Worm (Caenorhabditis elegans): ENCODE data around the gene nlp-23.

Gene nlp-23

DNA sequence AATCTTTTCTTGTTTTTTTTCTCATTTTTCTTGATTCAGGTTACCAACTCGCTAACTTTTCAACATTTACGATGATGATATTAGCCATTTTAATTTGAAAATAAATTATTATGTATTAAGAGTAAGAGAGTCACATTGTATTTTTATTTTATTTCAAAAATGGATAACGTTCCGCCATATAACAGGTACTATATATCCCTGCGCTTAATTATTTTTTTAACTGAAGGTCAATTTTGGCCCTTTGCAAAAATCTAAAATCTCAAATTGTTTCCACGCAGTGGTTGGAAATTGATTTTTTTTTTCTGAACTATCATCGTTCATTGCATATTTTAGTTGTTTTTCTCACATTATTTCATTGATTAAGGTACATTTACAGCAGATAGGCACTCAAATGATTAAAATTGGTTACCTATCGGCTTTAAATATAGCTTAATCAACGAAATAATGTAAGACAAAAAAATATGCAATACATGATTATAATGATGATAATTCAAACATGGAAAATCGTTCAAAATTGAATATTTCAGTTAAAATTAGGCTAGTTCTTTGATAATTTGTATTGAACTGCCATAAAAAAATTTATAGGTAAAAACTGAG lies 22.0 kb upstream of the nlp-23 start (continued):
- TF ChIP-seq Y116A8C.19 (tag; optimal IDR thresholded peaks at IDR 0.05; ENCODE audit: borderline replicate concordance) (no peak), tbx-2 (tag; optimal IDR thresholded peaks at IDR 0.05) (peak; percentile 83), elt-2 (tag; optimal IDR thresholded peaks at IDR 0.05) (peak; percentile 67), dsc-1 (tag; optimal IDR thresholded peaks at IDR 0.05) (peak; percentile 59), irx-1 (tag; optimal IDR thresholded peaks at IDR 0.05) (peak; percentile 85), grh-1 (GFP tag; IDR thresholded peaks at IDR 0.05) (peak; percentile 82), unc-98 (GFP tag; IDR thresholded peaks at IDR 0.05) (no peak), hlh-17 (GFP tag; optimal IDR thresholded peaks at IDR 0.05; ENCODE audit: borderline replicate concordance) (no peak), nhr-11 (tag; optimal IDR thresholded peaks at IDR 0.05) (peak; percentile 96), efl-3 (GFP tag; optimal IDR thresholded peaks at IDR 0.05) (peak; percentile 72), tlp-1 (tag; optimal IDR thresholded peaks at IDR 0.05) (no peak), mdl-1 (tag; optimal IDR thresholded peaks at IDR 0.05) (peak in 1 of 2 experiments; percentile 23), F16B12.6 (tag; optimal IDR thresholded peaks at IDR 0.05) (no peak), ama-1 (optimal IDR thresholded peaks at IDR 0.05) (no peak), fos-1 (tag; optimal IDR thresholded peaks at IDR 0.05) (peak; percentile 78), ceh-8 (GFP tag; optimal IDR thresholded peaks at IDR 0.05) (peak; percentile 88), fkh-4 (tag; optimal IDR thresholded peaks at IDR 0.05; ENCODE audit: borderline replicate concordance) (no peak), blmp-1 (tag; optimal IDR thresholded peaks at IDR 0.05) (no peak), dpl-1 (GFP tag; optimal IDR thresholded peaks at IDR 0.05) (peak in 2 of 3 experiments; percentile 23 to 37), fkh-8 (tag; optimal IDR thresholded peaks at IDR 0.05) (peak; percentile 89), ztf-11 (tag; optimal IDR thresholded peaks at IDR 0.05) (peak in 1 of 2 experiments; percentile 50), lin-15B (tag; optimal IDR thresholded peaks at IDR 0.05) (no peak), ceh-82 (tag; optimal IDR thresholded peaks at IDR 0.05) (peak; percentile 52 to 85 (median 81)), nhr-84 (tag; optimal IDR thresholded peaks at IDR 0.05) (no peak), nhr-19 (GFP tag; conservative IDR thresholded peaks at IDR 0.05) (peak; percentile 88), egl-13 (tag; optimal IDR thresholded peaks at IDR 0.05) (peak; percentile 61), aly-2 (tag; optimal IDR thresholded peaks at IDR 0.05) (peak; percentile 50), C04F5.9 (tag; optimal IDR thresholded peaks at IDR 0.05) (peak; percentile 38), C16A3.4 (tag; optimal IDR thresholded peaks at IDR 0.05) (peak; percentile 85), fkh-10 (GFP tag; optimal IDR thresholded peaks at IDR 0.05) (peak; percentile 78), alr-1 (tag; optimal IDR thresholded peaks at IDR 0.05; ENCODE audit: borderline replicate concordance) (no peak), hpl-2 (GFP tag; optimal IDR thresholded peaks at IDR 0.05) (peak; percentile 96), unc-30 (tag; optimal IDR thresholded peaks at IDR 0.05) (no peak), lin-13 (GFP tag; optimal IDR thresholded peaks at IDR 0.05) (peak; percentile 85), vab-15 (tag; optimal IDR thresholded peaks at IDR 0.05) (no peak), lir-3 (tag; optimal IDR thresholded peaks at IDR 0.05; ENCODE audit: poor library complexity) (peak; percentile 70), sup-37 (GFP tag; optimal IDR thresholded peaks at IDR 0.05) (peak; percentile 31), snu-23 (GFP tag; optimal IDR thresholded peaks at IDR 0.05) (peak; percentile 95), mef-2 (tag; optimal IDR thresholded peaks at IDR 0.05) (no peak), unc-86 (tag; optimal IDR thresholded peaks at IDR 0.05) (no peak), ceh-90 (tag; optimal IDR thresholded peaks at IDR 0.05) (no peak), zag-1 (tag; optimal IDR thresholded peaks at IDR 0.05) (no peak), C34B4.2 (tag; optimal IDR thresholded peaks at IDR 0.05) (no peak), nhr-12 (tag; optimal IDR thresholded peaks at IDR 0.05) (peak; percentile 44), nhr-28 (tag; optimal IDR thresholded peaks at IDR 0.05) (peak; percentile 46), ets-5 (GFP tag; IDR thresholded peaks at IDR 0.05) (no peak), elt-3 (tag; optimal IDR thresholded peaks at IDR 0.05) (peak in 5 of 6 experiments; percentile 32 to 96 (median 77)), lin-14 (GFP tag; optimal IDR thresholded peaks at IDR 0.05) (peak; percentile 85), hlh-4 (tag; optimal IDR thresholded peaks at IDR 0.05) (no peak)

All from whole organism, L1 larva.